Worm (Caenorhabditis elegans) whole organism, early embryonic: ENCODE data around the gene C27D6.3.

Experiments
- B0310.2 ChIP-seq: sonication (generic microtip); optimal IDR thresholded peaks from 2 replicates; lab custom pipeline; 2016; ENCODE audit warnings: mild to moderate bottlenecking, missing genetic modification characterization, missing compliant biosample characterization
- F13C5.2 ChIP-seq: sonication (generic microtip); optimal IDR thresholded peaks from 2 replicates; lab custom pipeline; 2017; ENCODE audit warnings: mild to moderate bottlenecking, missing genetic modification characterization, inconsistent platforms, missing compliant biosample characterization
- ama-1 ChIP-seq: fragments of 150-350 bp; optimal IDR thresholded peaks from 2 replicates; lab custom pipeline; 2014
- ceh-13 ChIP-seq: fragments of 200-800 bp; sonication (Bioruptor generic); optimal IDR thresholded peaks from 2 replicates; lab custom pipeline; 2018; ENCODE audit warnings: mild to moderate bottlenecking, missing genetic modification characterization, missing compliant biosample characterization
- ceh-36 ChIP-seq: sonication (generic microtip); optimal IDR thresholded peaks from 2 replicates; lab custom pipeline; 2016; ENCODE audit warnings: missing genetic modification characterization, inconsistent platforms, missing compliant biosample characterization
- flt-1 ChIP-seq: fragments of 200-800 bp; sonication (Bioruptor generic); IDR thresholded peaks from 2 replicates; pipeline ENCODE4 v1.3.6; 2022; ENCODE audit warnings: missing genetic modification characterization, missing compliant biosample characterization
- hmbx-1 ChIP-seq: sonication (generic microtip); optimal IDR thresholded peaks from 2 replicates; lab custom pipeline; 2016; ENCODE audit warnings: mild to moderate bottlenecking, missing genetic modification characterization, missing compliant biosample characterization
- hmg-4 ChIP-seq: fragments of 200-800 bp; sonication (Bioruptor generic); optimal IDR thresholded peaks from 2 replicates; lab custom pipeline; 2018; ENCODE audit warnings: mild to moderate bottlenecking, missing genetic modification characterization, missing compliant biosample characterization
- scrt-1 ChIP-seq: fragments of 200-800 bp; sonication (Bioruptor generic); IDR thresholded peaks from 2 replicates; pipeline ENCODE4 v1.3.6; 2022; ENCODE audit warnings: missing genetic modification characterization, missing compliant biosample characterization
- sea-1 ChIP-seq: fragments of 200-800 bp; sonication (Bioruptor generic); conservative IDR thresholded peaks from 2 replicates; pipeline ENCODE4 v1.3.6; 2022; ENCODE audit warnings: missing genetic modification characterization, missing compliant biosample characterization
- tbx-11 ChIP-seq: fragments of 200-800 bp; sonication (Bioruptor generic); IDR thresholded peaks from 2 replicates; pipeline ENCODE4 v1.3.6; 2022; ENCODE audit warnings: missing genetic modification characterization, missing compliant biosample characterization
- tbx-37 ChIP-seq: fragments of 200-800 bp; sonication (Bioruptor generic); conservative IDR thresholded peaks from 2 replicates; pipeline ENCODE4 v1.3.6; 2022; ENCODE audit warnings: missing genetic modification reagents, missing genetic modification characterization, missing compliant biosample characterization
- tra-4 ChIP-seq: sonication (generic microtip); optimal IDR thresholded peaks from 2 replicates; lab custom pipeline; 2017; ENCODE audit warnings: missing genetic modification characterization, missing compliant biosample characterization

- TF ChIP-seq ama-1 (no peak), hmg-4 (no peak), sea-1 (GFP tag; lab: Robert Waterston, UW) (no peak), flt-1 (no peak), ceh-36 (tag; lab: Kevin White, UChicago) (no peak), scrt-1 (no peak), B0310.2 (no peak), tbx-11 (GFP tag; lab: Robert Waterston, UW) (no peak), tra-4 (tag; lab: Kevin White, UChicago) (no peak), F13C5.2 (no peak), hmbx-1 (tag; lab: Kevin White, UChicago) (no peak), tbx-37 (GFP tag; lab: Robert Waterston, UW) (no peak), ceh-13 (GFP tag; lab: Kevin White, UChicago) (no peak)
Measured at ce11 chrII:5183207-5183606, 8.9 kb upstream of the C27D6.3 start.
